Worm (Caenorhabditis elegans) whole organism, late embryonic: ENCODE results near the gene spat-1.

Source experiments
- F13H6.1 ChIP-seq: sonication (generic microtip); optimal IDR thresholded peaks from 2 replicates; lab custom pipeline; 2016; ENCODE audit warnings: missing genetic modification characterization, missing compliant biosample characterization
- ama-1 ChIP-seq: fragments of 150-350 bp; optimal IDR thresholded peaks from 2 replicates; lab custom pipeline; 2014
- ceh-30 ChIP-seq: fragments of 150-350 bp; optimal IDR thresholded peaks from 2 replicates; lab custom pipeline; 2014; ENCODE audit warnings: missing biosample characterization, missing genetic modification characterization
- dve-1 ChIP-seq: sonication (generic microtip); optimal IDR thresholded peaks from 2 replicates; lab custom pipeline; 2017; ENCODE audit warnings: antibody characterized with exemption, mild to moderate bottlenecking, missing genetic modification characterization, missing compliant biosample characterization
- fkh-10 ChIP-seq: fragments of 150-350 bp; optimal IDR thresholded peaks from 2 replicates; lab custom pipeline; 2014; ENCODE audit warnings: missing biosample characterization, missing genetic modification reagents, missing genetic modification characterization
- lim-6 ChIP-seq: sonication (generic microtip); optimal IDR thresholded peaks from 2 replicates; lab custom pipeline; 2016; ENCODE audit warnings: missing genetic modification characterization, missing compliant biosample characterization
- mec-3 ChIP-seq: sonication (generic microtip); optimal IDR thresholded peaks from 2 replicates; lab custom pipeline; 2016; ENCODE audit warnings: borderline replicate concordance, missing genetic modification characterization, missing compliant biosample characterization
- nhr-11 ChIP-seq: fragments of 150-350 bp; optimal IDR thresholded peaks from 2 replicates; lab custom pipeline; 2014; ENCODE audit warnings: missing biosample characterization, missing genetic modification characterization
- npax-4 ChIP-seq: sonication (generic microtip); optimal IDR thresholded peaks from 2 replicates; lab custom pipeline; 2016; ENCODE audit warnings: missing genetic modification characterization, missing compliant biosample characterization
- sox-4 ChIP-seq: sonication (generic microtip); optimal IDR thresholded peaks from 2 replicates; lab custom pipeline; 2017; ENCODE audit warnings: mild to moderate bottlenecking, missing genetic modification characterization, inconsistent platforms, missing compliant biosample characterization

ce11 chrII:14515017-14515416, 13.5 kb upstream of the spat-1 start, which contains the start of gene K10H10.9:
- TF ChIP-seq lim-6 (tag; lab: Kevin White, UChicago): no peak
- no peak for TF ChIP-seq sox-4 (tag; lab: Kevin White, UChicago)
- no peak for TF ChIP-seq mec-3
- TF ChIP-seq ama-1 (lab: Kevin White, UChicago): no peak
- no peak for TF ChIP-seq ceh-30
- no peak for TF ChIP-seq F13H6.1 (tag; lab: Kevin White, UChicago)
- no peak for TF ChIP-seq nhr-11 (tag; lab: Kevin White, UChicago)
- no peak for TF ChIP-seq dve-1 (tag; lab: Kevin White, UChicago)
- no peak for TF ChIP-seq npax-4 (tag; lab: Kevin White, UChicago)
- TF ChIP-seq fkh-10 (GFP tag; lab: Kevin White, UChicago): no peak
